Worm (Caenorhabditis elegans) whole organism, L1 larva: ENCODE measurements around the gene T22F3.10.

ENCODE experiments used
- F16B12.6 ChIP-seq: fragments of 150-350 bp; optimal IDR thresholded peaks from 2 replicates; lab custom pipeline; 2014; ENCODE audit warnings: missing biosample characterization, missing genetic modification characterization
- aly-2 ChIP-seq: fragments of 150-350 bp; optimal IDR thresholded peaks from 2 replicates; lab custom pipeline; 2014; ENCODE audit warnings: missing biosample characterization, missing genetic modification characterization
- egl-27 ChIP-seq, 2 experiments: fragments of 150-350 bp in 1 of 2; sonication (generic microtip); optimal IDR thresholded peaks; 3 replicates each; lab custom pipeline; 2017 to 2018; ENCODE audit warnings: missing biosample characterization in 2 of 2, missing genetic modification characterization in 2 of 2, missing genetic modification reagents in 2 of 2
- mep-1 ChIP-seq: fragments of 150-350 bp; optimal IDR thresholded peaks from 2 replicates; lab custom pipeline; 2014; ENCODE audit warnings: missing biosample characterization, missing genetic modification characterization
- nhr-237 ChIP-seq: fragments of 150-350 bp; optimal IDR thresholded peaks from 2 replicates; lab custom pipeline; 2014; ENCODE audit warnings: missing biosample characterization, missing genetic modification characterization
- nhr-77 ChIP-seq: fragments of 150-350 bp; optimal IDR thresholded peaks from 2 replicates; lab custom pipeline; 2014; ENCODE audit warnings: missing biosample characterization, missing genetic modification characterization
- nhr-90 ChIP-seq: sonication (generic microtip); optimal IDR thresholded peaks from 2 replicates; lab custom pipeline; 2016; ENCODE audit warnings: mild to moderate bottlenecking, missing genetic modification characterization, missing compliant biosample characterization; ENCODE audit not compliant: poor library complexity

DNA sequence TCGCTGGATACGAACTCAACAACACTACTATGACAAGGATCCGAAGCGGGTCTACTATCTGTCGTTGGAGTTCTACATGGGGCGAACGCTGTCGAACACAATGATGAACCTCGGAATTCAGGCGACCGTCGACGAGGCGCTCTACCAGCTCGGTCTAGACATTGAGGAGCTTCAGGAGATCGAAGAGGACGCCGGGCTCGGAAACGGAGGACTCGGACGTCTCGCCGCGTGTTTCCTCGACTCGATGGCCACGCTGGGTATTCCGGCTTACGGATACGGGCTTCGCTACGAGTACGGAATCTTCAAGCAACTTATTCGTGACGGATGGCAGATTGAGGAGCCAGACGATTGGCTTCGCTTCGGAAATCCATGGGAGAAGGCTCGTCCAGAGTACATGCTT lies 29.9 kb downstream of the T22F3.10 start:
- no peak for TF ChIP-seq mep-1 (tag; lab: Kevin White, UChicago)
- TF ChIP-seq nhr-90 (tag; lab: Kevin White, UChicago), result no peak
- no peak for TF ChIP-seq aly-2 (tag; lab: Kevin White, UChicago)
- no peak for TF ChIP-seq egl-27 (tag; optimal IDR thresholded peaks at IDR 0.05; lab: Kevin White, UChicago)
- TF ChIP-seq nhr-237 (tag; lab: Kevin White, UChicago), result no peak
- TF ChIP-seq nhr-77 (tag; lab: Kevin White, UChicago), result no peak
- TF ChIP-seq F16B12.6 (tag; lab: Kevin White, UChicago), result no peak
